Fruit fly (Drosophila melanogaster): ENCODE results near the gene Smyd5.

Gene Smyd5

dm6 chr3R:21203135-21203534 is 15.5 kb downstream of the Smyd5 start (continued):
- TF ChIP-seq vnd (GFP tag; IDR thresholded peaks at IDR 0.05; ENCODE audit: partially characterized antibody): 0 out of 3 replicates have a peak, but pooled peaks have one; percentile 24
- no peak for TF ChIP-seq nerfin-2 (GFP tag; IDR thresholded peaks at IDR 0.05; ENCODE audit: partially characterized antibody)
- peak; percentile 97 for TF ChIP-seq CG9437 (GFP tag; optimal IDR thresholded peaks at IDR 0.05)
- TF ChIP-seq CG33213 (GFP tag; optimal IDR thresholded peaks at IDR 0.05): no peak
- peak; percentile 22; the same call in 1 of the 2 replicates for TF ChIP-seq CG11247 (GFP tag; IDR thresholded peaks at IDR 0.05)
- TF ChIP-seq CG7987 (GFP tag; optimal IDR thresholded peaks at IDR 0.05): peak; percentile 32
- peak; percentile 63; the same call in 2 of the 3 replicates for TF ChIP-seq Opbp (GFP tag; IDR thresholded peaks at IDR 0.05; ENCODE audit: partially characterized antibody)
- TF ChIP-seq knrl (GFP tag; IDR thresholded peaks at IDR 0.05; ENCODE audit: partially characterized antibody): 0 out of 3 replicates have a peak, but pooled peaks have one; percentile 33
- peak; percentile 50 for TF ChIP-seq ftz-f1 (GFP tag; optimal IDR thresholded peaks at IDR 0.05)
- TF ChIP-seq CG12769 (tag; optimal IDR thresholded peaks at IDR 0.05): peak; percentile 23
- TF ChIP-seq CG10979 (tag; optimal IDR thresholded peaks at IDR 0.05): peak; percentile 37
- TF ChIP-seq CG7963 (GFP tag; IDR thresholded peaks at IDR 0.05; ENCODE audit: partially characterized antibody): no peak
- peak in 1 of 2 experiments; percentile 90 for TF ChIP-seq Pdp1 (GFP tag; optimal IDR thresholded peaks at IDR 0.05)
- TF ChIP-seq CG9817 (tag; optimal IDR thresholded peaks at IDR 0.05): no peak
- TF ChIP-seq sens (GFP tag): peak; percentile 43
- peak; percentile 65 for TF ChIP-seq D19A (tag; optimal IDR thresholded peaks at IDR 0.05)
- TF ChIP-seq amos (GFP tag; IDR thresholded peaks at IDR 0.05; ENCODE audit: partially characterized antibody): peak; percentile 48; the same call in 1 of the 2 replicates
- TF ChIP-seq Vsx1 (GFP tag; optimal IDR thresholded peaks at IDR 0.05): peak; percentile 27
- TF ChIP-seq Mad (GFP tag; optimal IDR thresholded peaks at IDR 0.05): no peak

- TF ChIP-seq CG11723 (GFP tag; optimal IDR thresholded peaks at IDR 0.05): no peak
- peak; percentile 96 for TF ChIP-seq sr (GFP tag; IDR thresholded peaks at IDR 0.05)
- TF ChIP-seq CG9932 (GFP tag; IDR thresholded peaks at IDR 0.05): 0 out of 2 replicates have a peak, but pooled peaks have one; percentile 24
Measured at dm6 chr3R:21201627-21202026, 17.0 kb downstream of the Smyd5 start.

DNA sequence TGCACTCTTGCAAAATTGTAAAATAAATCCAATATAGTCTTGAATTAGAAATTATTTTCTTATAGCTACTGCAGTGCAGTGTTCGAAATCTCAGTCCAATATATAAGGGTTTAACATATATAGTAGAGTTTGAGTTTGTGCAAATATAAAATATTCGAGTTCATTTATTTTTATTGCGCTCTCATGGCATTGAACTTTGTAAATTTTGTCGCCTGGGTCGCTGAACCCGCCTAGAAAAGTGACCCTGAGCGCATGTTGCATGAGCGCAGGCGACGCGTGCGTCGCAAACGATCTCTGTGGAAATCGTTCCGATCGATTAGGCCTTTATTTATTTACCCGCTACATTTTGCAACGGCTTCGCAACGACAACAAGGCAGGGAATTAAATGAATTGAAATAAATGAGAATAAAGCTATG is 18.6 kb downstream of the Smyd5 start:
- peak; percentile 16 for TF ChIP-seq pb (GFP tag; optimal IDR thresholded peaks at IDR 0.05)
- peak; percentile 27 for TF ChIP-seq CG12659 (GFP tag; optimal IDR thresholded peaks at IDR 0.05)
- TF ChIP-seq fd96Cb (tag; optimal IDR thresholded peaks at IDR 0.05): no peak
- 0 out of 3 replicates have a peak, but pooled peaks have one; percentile 37 for TF ChIP-seq CG34422 (GFP tag; IDR thresholded peaks at IDR 0.05)
- TF ChIP-seq Ssrp (tag; optimal IDR thresholded peaks at IDR 0.05): peak; percentile 12
- TF ChIP-seq CG17361 (GFP tag; IDR thresholded peaks at IDR 0.05): peak; percentile 55; the same call in 2 of the 3 replicates
- TF ChIP-seq Mrtf (GFP tag; IDR thresholded peaks at IDR 0.05): peak; percentile 17; the same call in 1 of the 3 replicates
- peak; percentile 46 for TF ChIP-seq CG2712 (tag; optimal IDR thresholded peaks at IDR 0.05)
- TF ChIP-seq NC2β (GFP tag; optimal IDR thresholded peaks at IDR 0.05): peak; percentile 23
- 0 out of 3 replicates have a peak, but pooled peaks have one; percentile 6 for TF ChIP-seq dysf (GFP tag; IDR thresholded peaks at IDR 0.05)
- TF ChIP-seq seq (GFP tag; IDR thresholded peaks at IDR 0.05): peak; percentile 37; the same call in 1 of the 2 replicates
- TF ChIP-seq CG14441 (GFP tag; IDR thresholded peaks at IDR 0.05): peak; percentile 34; the same call in 1 of the 2 replicates
- peak; percentile 24 for TF ChIP-seq tio (GFP tag; optimal IDR thresholded peaks at IDR 0.05)
- no peak for TF ChIP-seq Lpt (GFP tag; optimal IDR thresholded peaks at IDR 0.05)
- TF ChIP-seq CG5245 (GFP tag; optimal IDR thresholded peaks at IDR 0.05): no peak
- peak; percentile 34 for TF ChIP-seq CG17385 (GFP tag; optimal IDR thresholded peaks at IDR 0.05)
- TF ChIP-seq CG34376 (GFP tag; optimal IDR thresholded peaks at IDR 0.05): no peak
- TF ChIP-seq peb (GFP tag; IDR thresholded peaks at IDR 0.05): 0 out of 2 replicates have a peak, but pooled peaks have one; percentile 29
- TF ChIP-seq ranshi (GFP tag; IDR thresholded peaks at IDR 0.05): 0 out of 2 replicates have a peak, but pooled peaks have one; percentile 15
- 0 out of 2 replicates have a peak, but pooled peaks have one; percentile 21 for TF ChIP-seq CG11247 (GFP tag; IDR thresholded peaks at IDR 0.05)
- TF ChIP-seq CG17328 (GFP tag; IDR thresholded peaks at IDR 0.05): peak; percentile 39; the same call in 1 of the 2 replicates
- TF ChIP-seq mam (GFP tag; optimal IDR thresholded peaks at IDR 0.05): no peak
- peak in 1 of 3 experiments; percentile 66 for TF ChIP-seq lola (GFP tag; optimal IDR thresholded peaks at IDR 0.05)
- TF ChIP-seq CG6689 (GFP tag; IDR thresholded peaks at IDR 0.05): peak; percentile 24
- peak; percentile 25 for TF ChIP-seq dmrt11E (tag; optimal IDR thresholded peaks at IDR 0.05)
- TF ChIP-seq ERR (GFP tag; optimal IDR thresholded peaks at IDR 0.05): no peak
